Worm (Caenorhabditis elegans) whole organism, mixed stage, embryonic: ENCODE results near the gene memi-3.

Source experiments
- blmp-1 ChIP-seq: fragments of 150-350 bp; optimal IDR thresholded peaks from 2 replicates; lab custom pipeline; 2014; ENCODE audit warnings: missing biosample characterization, missing genetic modification characterization
- lsy-2 ChIP-seq: fragments of 150-350 bp; optimal IDR thresholded peaks from 2 replicates; lab custom pipeline; 2014; ENCODE audit warnings: missing biosample characterization, missing genetic modification characterization
- nhr-237 ChIP-seq: fragments of 150-350 bp; optimal IDR thresholded peaks from 2 replicates; lab custom pipeline; 2014; ENCODE audit warnings: missing biosample characterization, missing genetic modification characterization
- nhr-76 ChIP-seq: sonication (generic microtip); optimal IDR thresholded peaks from 2 replicates; lab custom pipeline; 2017; ENCODE audit warnings: missing biosample characterization, missing genetic modification characterization
- sem-2 ChIP-seq: fragments of 200-800 bp; sonication (Bioruptor generic); optimal IDR thresholded peaks from 2 replicates; lab custom pipeline; 2018; ENCODE audit warnings: mild to moderate bottlenecking, missing genetic modification characterization, missing compliant biosample characterization

DNA sequence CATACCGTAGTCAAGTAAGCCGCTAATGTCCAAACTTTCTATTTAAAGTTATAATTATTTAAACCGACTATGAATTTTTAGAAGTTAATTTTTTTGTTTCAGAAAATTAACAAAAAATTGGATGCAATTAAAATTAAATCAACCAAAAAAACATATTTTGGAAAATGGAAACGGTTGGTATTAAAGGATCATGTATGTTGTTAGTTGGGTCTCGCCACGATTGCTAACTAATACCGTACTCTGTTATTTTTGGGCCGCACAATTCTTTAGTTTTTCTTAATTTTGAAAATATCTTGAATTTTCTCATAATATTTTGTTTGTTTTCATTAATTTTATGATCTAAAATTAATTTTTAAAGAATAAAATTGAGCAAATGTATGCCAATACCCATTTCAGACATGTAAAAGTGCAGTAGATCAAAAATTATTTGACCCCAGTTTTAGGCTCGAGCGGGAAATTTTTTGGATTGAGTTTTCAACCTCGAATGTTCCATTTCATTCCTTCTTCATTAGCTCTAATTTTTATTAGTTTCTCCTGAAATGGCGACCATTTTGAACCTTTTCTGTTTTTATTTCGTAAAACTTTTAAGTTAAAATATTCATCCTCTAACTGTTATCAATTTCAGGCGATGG lies 30.7 kb downstream of the memi-3 start, which contains the start of gene cbd-1:
- no peak for TF ChIP-seq sem-2
- TF ChIP-seq nhr-237 = no peak
- TF ChIP-seq blmp-1 (tag; lab: Kevin White, UChicago) = no peak
- TF ChIP-seq lsy-2 (tag; lab: Kevin White, UChicago) = no peak
- TF ChIP-seq nhr-76 = no peak
